Fruit fly (Drosophila melanogaster): ENCODE data around the gene Dnz1.

dm6 chr2L:10849511-10850191 lies 6.8 kb downstream of the Dnz1 start, which contains the start of gene SmydA-3:
- TF ChIP-seq Dll (optimal IDR thresholded peaks at IDR 0.05) = no peak
- TF ChIP-seq CG8478 (optimal IDR thresholded peaks at IDR 0.05) = no peak
- no peak for TF ChIP-seq psq (optimal IDR thresholded peaks at IDR 0.05)
- TF ChIP-seq usp (GFP tag; optimal IDR thresholded peaks at IDR 0.05) = no peak
- no peak for TF ChIP-seq EcR (GFP tag; optimal IDR thresholded peaks at IDR 0.05)
- TF ChIP-seq pan (optimal IDR thresholded peaks at IDR 0.05) = no peak
